Fruit fly (Drosophila melanogaster): ENCODE data around the gene mRpL9.

mRpL9 gene

DNA sequence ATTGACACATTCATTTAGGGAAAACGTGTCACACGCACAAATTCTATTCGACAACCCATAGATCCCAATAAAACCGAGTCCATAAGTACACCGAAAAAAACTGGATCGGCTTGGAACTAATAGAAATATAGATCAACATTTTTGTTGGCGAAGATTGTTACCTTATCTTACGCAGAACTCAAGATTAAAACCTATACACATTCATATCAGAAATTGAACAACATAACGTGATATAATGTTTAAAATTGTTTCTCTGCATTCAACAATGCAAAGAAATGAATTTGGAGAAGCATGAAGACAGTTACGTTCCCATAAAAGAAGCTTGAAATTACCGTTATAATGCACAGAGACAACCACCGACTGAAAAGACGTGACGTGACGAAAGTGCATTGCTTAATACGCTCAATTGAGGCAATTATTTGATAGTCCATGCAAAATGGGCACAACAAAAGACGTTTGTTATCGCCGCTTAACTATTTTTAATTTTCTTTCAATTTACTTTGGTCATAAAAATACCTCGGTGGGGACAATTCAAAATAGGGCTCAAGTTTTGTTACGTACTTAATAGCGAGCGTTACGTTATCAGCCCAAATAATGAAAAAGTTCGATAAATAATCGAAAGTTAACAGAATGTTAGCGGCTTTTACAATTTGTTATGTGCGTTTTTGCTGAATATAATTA is 9.7 kb downstream of the mRpL9 start, which contains the start of gene SerRS-m (continued):
- TF ChIP-seq emc (GFP tag; optimal IDR thresholded peaks at IDR 0.05) (no peak), pnt (GFP tag; optimal IDR thresholded peaks at IDR 0.05) (no peak), CG12391 (tag; optimal IDR thresholded peaks at IDR 0.05) (peak; percentile 24), PHDP (tag; optimal IDR thresholded peaks at IDR 0.05) (peak; percentile 17), dysf (GFP tag; IDR thresholded peaks at IDR 0.05) (no peak), ftz-f1 (GFP tag; optimal IDR thresholded peaks at IDR 0.05) (no peak), Sox102F (GFP tag; optimal IDR thresholded peaks at IDR 0.05) (no peak), CG10654 (GFP tag; optimal IDR thresholded peaks at IDR 0.05) (no peak), mld (GFP tag; IDR thresholded peaks at IDR 0.05; ENCODE audit: partially characterized antibody) (no peak), dpn (GFP tag; optimal IDR thresholded peaks at IDR 0.05) (peak in 1 of 2 experiments; percentile 7), CG4328 (GFP tag; optimal IDR thresholded peaks at IDR 0.05) (no peak), lilli (GFP tag; optimal IDR thresholded peaks at IDR 0.05) (peak; percentile 11), gcm (GFP tag; optimal IDR thresholded peaks at IDR 0.05) (peak; percentile 29), CG13424 (tag; optimal IDR thresholded peaks at IDR 0.05) (peak; percentile 15), kni (GFP tag; optimal IDR thresholded peaks at IDR 0.05) (peak; percentile 17), CG4424 (GFP tag; optimal IDR thresholded peaks at IDR 0.05) (no peak), E2f2 (GFP tag; IDR thresholded peaks at IDR 0.05) (peak; percentile 35)

DNA sequence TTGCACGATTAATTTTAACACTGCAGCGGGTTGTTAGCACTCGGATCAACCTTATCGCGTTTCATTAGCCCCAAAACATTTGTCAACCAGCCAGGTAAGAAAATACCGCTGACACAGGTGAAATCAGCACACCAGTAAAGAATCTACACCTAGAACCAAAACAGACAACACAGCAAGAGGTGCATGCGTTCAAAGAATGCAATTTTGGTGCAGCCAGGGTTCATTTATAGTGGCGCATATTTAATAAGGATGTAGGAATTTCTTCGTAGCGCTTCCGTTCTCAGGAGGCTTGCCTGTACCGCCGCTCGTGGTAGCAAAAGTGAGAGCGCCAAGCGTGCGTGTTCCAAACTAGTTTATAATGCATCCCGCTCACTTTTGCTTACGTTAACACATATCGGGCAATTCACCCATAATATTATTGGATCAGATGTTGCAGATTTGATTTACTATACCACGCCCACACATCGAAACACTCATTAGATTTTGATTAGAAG is 11.9 kb downstream of the mRpL9 start:
- TF ChIP-seq CG30403 (GFP tag; optimal IDR thresholded peaks at IDR 0.05) (no peak), CG10321 (GFP tag; IDR thresholded peaks at IDR 0.05) (no peak), B-H1 (GFP tag; IDR thresholded peaks at IDR 0.05) (no peak), CG7786 (GFP tag; optimal IDR thresholded peaks at IDR 0.05) (no peak), bowl (GFP tag; IDR thresholded peaks at IDR 0.05) (no peak), amos (GFP tag; IDR thresholded peaks at IDR 0.05; ENCODE audit: partially characterized antibody) (no peak), CG2712 (tag; optimal IDR thresholded peaks at IDR 0.05) (no peak), CG14441 (GFP tag; IDR thresholded peaks at IDR 0.05) (peak; percentile 15; the same call in 1 of the 2 replicates), CG9876 (GFP tag; optimal IDR thresholded peaks at IDR 0.05) (no peak), CG11093 (GFP tag; IDR thresholded peaks at IDR 0.05) (0 out of 3 replicates have a peak, but pooled peaks have one; percentile 9), CG16813 (GFP tag; IDR thresholded peaks at IDR 0.05; ENCODE audit: partially characterized antibody) (0 out of 3 replicates have a peak, but pooled peaks have one; percentile 21), Jarid2 (GFP tag; optimal IDR thresholded peaks at IDR 0.05) (no peak), CG6254 (GFP tag; optimal IDR thresholded peaks at IDR 0.05) (no peak), pfk (GFP tag; optimal IDR thresholded peaks at IDR 0.05) (no peak), ab (GFP tag; optimal IDR thresholded peaks at IDR 0.05) (no peak), H2.0 (GFP tag; IDR thresholded peaks at IDR 0.05) (peak; percentile 7; the same call in 1 of the 2 replicates), gcm (GFP tag; optimal IDR thresholded peaks at IDR 0.05) (no peak), run (tag; optimal IDR thresholded peaks at IDR 0.05) (no peak), CG13424 (tag; optimal IDR thresholded peaks at IDR 0.05) (no peak), NK7.1 (GFP tag; optimal IDR thresholded peaks at IDR 0.05) (no peak), CG3281 (GFP tag; optimal IDR thresholded peaks at IDR 0.05) (no peak), ERR (GFP tag; optimal IDR thresholded peaks at IDR 0.05) (no peak), wdn (GFP tag; IDR thresholded peaks at IDR 0.05) (no peak), CG30020 (tag; optimal IDR thresholded peaks at IDR 0.05) (no peak), Deaf1 (tag; optimal IDR thresholded peaks at IDR 0.05) (no peak), CG15514 (GFP tag; optimal IDR thresholded peaks at IDR 0.05) (no peak), CG17186 (GFP tag; optimal IDR thresholded peaks at IDR 0.05) (no peak), CG8765 (GFP tag; IDR thresholded peaks at IDR 0.05) (no peak), CG18262 (tag; optimal IDR thresholded peaks at IDR 0.05) (no peak), phol (tag; optimal IDR thresholded peaks at IDR 0.05) (no peak), D19B (GFP tag; optimal IDR thresholded peaks at IDR 0.05) (no peak), CG10959 (GFP tag; IDR thresholded peaks at IDR 0.05) (0 out of 2 replicates have a peak, but pooled peaks have one; percentile 44), CG11456 (GFP tag; IDR thresholded peaks at IDR 0.05) (peak; percentile 56; the same call in 2 of the 3 replicates), Ptx1 (GFP tag; IDR thresholded peaks at IDR 0.05) (0 out of 2 replicates have a peak, but pooled peaks have one; percentile 6)
